Fruit fly (Drosophila melanogaster): ENCODE data around the gene CG13310.

Gene CG13310

dm6 chr3L:8824403-8825029 lies 24.2 kb upstream of the CG13310 start (continued):
- no peak for TF ChIP-seq Vsx1 (GFP tag; optimal IDR thresholded peaks at IDR 0.05)
- no peak for TF ChIP-seq aop (GFP tag; IDR thresholded peaks at IDR 0.05)
- TF ChIP-seq MTF-1 (GFP tag; optimal IDR thresholded peaks at IDR 0.05; ENCODE audit: borderline replicate concordance), result no peak
- no peak for TF ChIP-seq hbn (GFP tag; IDR thresholded peaks at IDR 0.05; ENCODE audit: partially characterized antibody)
- TF ChIP-seq Rx (GFP tag; IDR thresholded peaks at IDR 0.05), result no peak
- TF ChIP-seq Dbx (GFP tag; IDR thresholded peaks at IDR 0.05), result no peak
- no peak for TF ChIP-seq ara (GFP tag; IDR thresholded peaks at IDR 0.05)
- TF ChIP-seq H15 (GFP tag; IDR thresholded peaks at IDR 0.05), result no peak
- no peak for TF ChIP-seq cas (GFP tag; IDR thresholded peaks at IDR 0.05)
- no peak for TF ChIP-seq B-H2 (GFP tag; optimal IDR thresholded peaks at IDR 0.05)
- no peak for TF ChIP-seq Adf1 (GFP tag; IDR thresholded peaks at IDR 0.05)
- no peak for TF ChIP-seq esg (GFP tag; conservative IDR thresholded peaks at IDR 0.05)
- no peak for TF ChIP-seq Rfx (GFP tag; IDR thresholded peaks at IDR 0.05)
- no peak for TF ChIP-seq CG17361 (GFP tag; IDR thresholded peaks at IDR 0.05)
- no peak for TF ChIP-seq ci (GFP tag; IDR thresholded peaks at IDR 0.05)
- TF ChIP-seq nerfin-1 (tag; optimal IDR thresholded peaks at IDR 0.05), result peak; percentile 42
- no peak for TF ChIP-seq rib (GFP tag; IDR thresholded peaks at IDR 0.05)
- no peak for TF ChIP-seq CG3838 (GFP tag; optimal IDR thresholded peaks at IDR 0.05)
- TF ChIP-seq CG1024 (GFP tag; IDR thresholded peaks at IDR 0.05), result no peak
- TF ChIP-seq Med (GFP tag), result peak; percentile 66
- TF ChIP-seq stc (GFP tag; IDR thresholded peaks at IDR 0.05), result no peak
- TF ChIP-seq klu (GFP tag; IDR thresholded peaks at IDR 0.05), result no peak
- no peak for TF ChIP-seq CG43689 (GFP tag; IDR thresholded peaks at IDR 0.05)
- no peak for TF ChIP-seq otp (GFP tag; IDR thresholded peaks at IDR 0.05)
- no peak for TF ChIP-seq Fer3 (tag; optimal IDR thresholded peaks at IDR 0.05)
- no peak for TF ChIP-seq CG6765 (GFP tag; optimal IDR thresholded peaks at IDR 0.05)
- TF ChIP-seq CG7357 (GFP tag; IDR thresholded peaks at IDR 0.05), result no peak
- TF ChIP-seq bsh (GFP tag; optimal IDR thresholded peaks at IDR 0.05), result no peak
- peak; percentile 74 for TF ChIP-seq zf30C (GFP tag; optimal IDR thresholded peaks at IDR 0.05)
- no peak for TF ChIP-seq gro (GFP tag; optimal IDR thresholded peaks at IDR 0.05)
- TF ChIP-seq CG13424 (tag; optimal IDR thresholded peaks at IDR 0.05), result no peak
- TF ChIP-seq al (GFP tag; IDR thresholded peaks at IDR 0.05), result no peak
- peak in 1 of 3 experiments; percentile 2 for TF ChIP-seq Stat92E (GFP tag; optimal IDR thresholded peaks at IDR 0.05)
- TF ChIP-seq CG9609 (GFP tag; optimal IDR thresholded peaks at IDR 0.05), result no peak
- TF ChIP-seq tio (GFP tag; optimal IDR thresholded peaks at IDR 0.05), result no peak
- no peak for TF ChIP-seq Dp (GFP tag; optimal IDR thresholded peaks at IDR 0.05)
- no peak for TF ChIP-seq yki (optimal IDR thresholded peaks at IDR 0.05)
- no peak for TF ChIP-seq Pdp1 (GFP tag; optimal IDR thresholded peaks at IDR 0.05)
- TF ChIP-seq CG15011 (GFP tag; optimal IDR thresholded peaks at IDR 0.05), result no peak
- TF ChIP-seq CG1603 (tag; optimal IDR thresholded peaks at IDR 0.05), result peak; percentile 10
- 0 out of 2 replicates have a peak, but pooled peaks have one; percentile 6 for TF ChIP-seq vvl (GFP tag; IDR thresholded peaks at IDR 0.05)
- TF ChIP-seq PHDP (tag; optimal IDR thresholded peaks at IDR 0.05), result no peak
- TF ChIP-seq CG13775 (GFP tag; optimal IDR thresholded peaks at IDR 0.05), result no peak
- TF ChIP-seq kni (GFP tag; optimal IDR thresholded peaks at IDR 0.05), result no peak
- no peak for TF ChIP-seq NK7.1 (GFP tag; optimal IDR thresholded peaks at IDR 0.05)
- TF ChIP-seq CG3163 (GFP tag; optimal IDR thresholded peaks at IDR 0.05), result no peak
- no peak for TF ChIP-seq emc (GFP tag; optimal IDR thresholded peaks at IDR 0.05)
- TF ChIP-seq ATbp (GFP tag; optimal IDR thresholded peaks at IDR 0.05), result no peak
- TF ChIP-seq CG16863 (GFP tag; optimal IDR thresholded peaks at IDR 0.05), result no peak
- no peak for TF ChIP-seq inv (GFP tag; IDR thresholded peaks at IDR 0.05; ENCODE audit: partially characterized antibody)
- TF ChIP-seq da (GFP tag; optimal IDR thresholded peaks at IDR 0.05), result no peak

Data from whole organism, embryonic.